Worm (Caenorhabditis elegans) whole organism, L1 larva: ENCODE data around the gene nhr-28.

Experiments
- C04F5.9 ChIP-seq: sonication (generic microtip); optimal IDR thresholded peaks from 2 replicates; lab custom pipeline; 2016; ENCODE audit warnings: missing genetic modification characterization, missing compliant biosample characterization
- aha-1 ChIP-seq: fragments of 150-350 bp; optimal IDR thresholded peaks from 2 replicates; lab custom pipeline; 2014; ENCODE audit warnings: missing biosample characterization, missing genetic modification characterization
- alr-1 ChIP-seq: fragments of 200-800 bp; sonication (Bioruptor generic); optimal IDR thresholded peaks from 2 replicates; lab custom pipeline; 2018; ENCODE audit warnings: borderline replicate concordance, mild to moderate bottlenecking, missing genetic modification characterization, missing compliant biosample characterization
- ama-1 ChIP-seq: fragments of 150-350 bp; optimal IDR thresholded peaks from 2 replicates; lab custom pipeline; 2014
- ceh-63 ChIP-seq: fragments of 200-800 bp; sonication (Bioruptor generic); optimal IDR thresholded peaks from 2 replicates; lab custom pipeline; 2018; ENCODE audit warnings: mild to moderate bottlenecking, missing genetic modification characterization, missing compliant biosample characterization
- dsc-1 ChIP-seq: sonication (generic microtip); optimal IDR thresholded peaks from 2 replicates; lab custom pipeline; 2016; ENCODE audit warnings: mild to moderate bottlenecking, missing genetic modification characterization, missing compliant biosample characterization
- efl-1 ChIP-seq, 4 experiments: fragments of 150-350 bp; optimal IDR thresholded peaks in 3 of 4; peaks in 1 of 4; 1 replicate in 1 of 4; 2 replicates in 3 of 4; lab custom pipeline; 2014; ENCODE audit warnings: missing biosample characterization in 2 of 4, missing genetic modification characterization in 2 of 4, missing genetic modification reagents in 2 of 4
- efl-3 ChIP-seq: fragments of 200-800 bp; sonication (Bioruptor generic); optimal IDR thresholded peaks from 2 replicates; lab custom pipeline; 2018; ENCODE audit warnings: mild to moderate bottlenecking, missing genetic modification characterization, missing compliant biosample characterization
- egl-13 ChIP-seq: sonication (generic microtip); optimal IDR thresholded peaks from 2 replicates; lab custom pipeline; 2016; ENCODE audit warnings: missing genotype, missing genetic modification reagents, missing genetic modification characterization, missing compliant biosample characterization
- elt-2 ChIP-seq: sonication (generic microtip); optimal IDR thresholded peaks from 2 replicates; lab custom pipeline; 2016; ENCODE audit warnings: missing genetic modification characterization, mild to moderate bottlenecking, inconsistent platforms, missing compliant biosample characterization, missing genetic modification reagents
- fos-1 ChIP-seq: fragments of 150-350 bp; optimal IDR thresholded peaks from 2 replicates; lab custom pipeline; 2014; ENCODE audit warnings: missing biosample characterization, missing genetic modification characterization
- irx-1 ChIP-seq: sonication (generic microtip); optimal IDR thresholded peaks from 2 replicates; lab custom pipeline; 2016; ENCODE audit warnings: missing genetic modification characterization, missing compliant biosample characterization
- jun-1 ChIP-seq: fragments of 150-350 bp; optimal IDR thresholded peaks from 2 replicates; lab custom pipeline; 2014; ENCODE audit warnings: missing biosample characterization, missing genetic modification reagents, missing genetic modification characterization
- lin-13 ChIP-seq: fragments of 150-350 bp; optimal IDR thresholded peaks from 2 replicates; lab custom pipeline; 2014; ENCODE audit warnings: missing biosample characterization, missing genetic modification reagents, missing genetic modification characterization
- lin-14 ChIP-seq: fragments of 200-800 bp; sonication (Bioruptor generic); optimal IDR thresholded peaks from 2 replicates; lab custom pipeline; 2018; ENCODE audit warnings: mild to moderate bottlenecking, missing genetic modification characterization, moderate library complexity, missing compliant biosample characterization
- lin-39 ChIP-seq: fragments of 150-350 bp; optimal IDR thresholded peaks from 2 replicates; lab custom pipeline; 2014; ENCODE audit warnings: missing biosample characterization, missing genetic modification reagents, missing genetic modification characterization
- lir-3 ChIP-seq: sonication (generic microtip); optimal IDR thresholded peaks from 2 replicates; lab custom pipeline; 2016; ENCODE audit warnings: mild to moderate bottlenecking, missing genetic modification characterization, moderate library complexity, missing compliant biosample characterization; ENCODE audit not compliant: poor library complexity
- mef-2 ChIP-seq: fragments of 150-350 bp; optimal IDR thresholded peaks from 2 replicates; lab custom pipeline; 2014; ENCODE audit warnings: missing biosample characterization, missing genetic modification characterization
- nhr-11 ChIP-seq: fragments of 150-350 bp; optimal IDR thresholded peaks from 2 replicates; lab custom pipeline; 2014; ENCODE audit warnings: missing biosample characterization, missing genetic modification characterization
- nhr-19 ChIP-seq: fragments of 200-800 bp; sonication (Bioruptor generic); conservative IDR thresholded peaks from 2 replicates; pipeline ENCODE4 v1.3.6; 2022; ENCODE audit warnings: missing genetic modification characterization, missing compliant biosample characterization
- nhr-20 ChIP-seq: sonication (generic microtip); optimal IDR thresholded peaks from 2 replicates; lab custom pipeline; 2016; ENCODE audit warnings: mild to moderate bottlenecking, missing genetic modification characterization, missing compliant biosample characterization
- nhr-28 ChIP-seq: fragments of 150-350 bp; optimal IDR thresholded peaks from 2 replicates; lab custom pipeline; 2014; ENCODE audit warnings: missing biosample characterization, missing genetic modification characterization
- nhr-71 ChIP-seq: sonication (generic microtip); optimal IDR thresholded peaks from 2 replicates; lab custom pipeline; 2016; ENCODE audit warnings: mild to moderate bottlenecking, missing genetic modification characterization, moderate library complexity, missing compliant biosample characterization
- nhr-77 ChIP-seq: fragments of 150-350 bp; optimal IDR thresholded peaks from 2 replicates; lab custom pipeline; 2014; ENCODE audit warnings: missing biosample characterization, missing genetic modification characterization
- nhr-85 ChIP-seq: sonication (generic microtip); peaks from one replicate; lab custom pipeline; 2016; ENCODE audit warnings: missing genetic modification characterization, inconsistent platforms, missing compliant biosample characterization
- rnt-1 ChIP-seq: sonication (generic microtip); optimal IDR thresholded peaks from 2 replicates; lab custom pipeline; 2016; ENCODE audit warnings: mild to moderate bottlenecking, missing genetic modification characterization, moderate library complexity, missing compliant biosample characterization
- skn-1 ChIP-seq: fragments of 150-350 bp; optimal IDR thresholded peaks from 2 replicates; lab custom pipeline; 2014; ENCODE audit warnings: missing biosample characterization, missing genetic modification characterization
- snpc-4 ChIP-seq: fragments of 150-350 bp; optimal IDR thresholded peaks from 2 replicates; lab custom pipeline; 2014; ENCODE audit warnings: missing biosample characterization, missing genetic modification characterization
- snu-23 ChIP-seq: sonication (generic microtip); optimal IDR thresholded peaks from 2 replicates; lab custom pipeline; 2016; ENCODE audit warnings: missing genetic modification characterization, missing compliant biosample characterization
- sptf-1 ChIP-seq: fragments of 150-350 bp; optimal IDR thresholded peaks from 2 replicates; lab custom pipeline; 2014; ENCODE audit warnings: missing biosample characterization, missing genetic modification characterization
- sup-37 ChIP-seq: fragments of 200-800 bp; sonication (Bioruptor generic); optimal IDR thresholded peaks from 2 replicates; lab custom pipeline; 2018; ENCODE audit warnings: mild to moderate bottlenecking, missing genetic modification characterization, missing compliant biosample characterization
- swsn-7 ChIP-seq: sonication (generic microtip); optimal IDR thresholded peaks from 2 replicates; lab custom pipeline; 2016; ENCODE audit warnings: missing genetic modification characterization, missing compliant biosample characterization
- tlp-1 ChIP-seq: fragments of 150-350 bp; optimal IDR thresholded peaks from 2 replicates; lab custom pipeline; 2014; ENCODE audit warnings: missing biosample characterization, missing genetic modification characterization
- unc-130 ChIP-seq: fragments of 150-350 bp; optimal IDR thresholded peaks from 2 replicates; lab custom pipeline; 2017; ENCODE audit warnings: missing biosample characterization, missing genetic modification characterization, inconsistent platforms
- unc-86 ChIP-seq: sonication (generic microtip); optimal IDR thresholded peaks from 2 replicates; lab custom pipeline; 2016; ENCODE audit warnings: missing genetic modification characterization, missing compliant biosample characterization
- ztf-4 ChIP-seq: fragments of 150-350 bp; optimal IDR thresholded peaks from 2 replicates; lab custom pipeline; 2014; ENCODE audit warnings: missing biosample characterization, missing genetic modification characterization

The nhr-28 gene

DNA sequence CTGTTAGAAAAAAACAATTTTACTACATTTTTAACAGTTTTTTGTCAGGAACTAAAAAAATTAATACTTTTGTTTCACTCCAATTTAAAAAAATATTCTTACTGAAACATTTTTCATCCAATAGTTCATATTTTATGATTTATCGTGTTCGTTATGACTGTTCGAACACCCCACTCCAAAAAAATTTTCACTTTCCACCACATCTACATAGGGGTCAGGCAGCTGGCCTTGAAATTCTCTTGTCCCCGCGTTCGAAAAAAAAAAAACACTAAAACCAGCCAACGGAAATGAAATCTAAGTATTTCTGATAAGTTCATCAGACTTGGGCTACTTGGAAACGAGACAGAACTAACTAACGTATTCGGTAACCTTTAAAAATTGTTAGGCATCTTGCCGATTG lies 48.6 kb upstream of the nhr-28 start, which contains the start of gene twk-22:
Gene twk-22 (plus strand): TSS at position 301 of the 400 bp plus-strand sequence.
- no peak for TF ChIP-seq efl-1 (optimal IDR thresholded peaks at IDR 0.05; lab: Kevin White, UChicago)
- no peak for TF ChIP-seq efl-1 (GFP tag; optimal IDR thresholded peaks at IDR 0.05 in 1 of 2; lab: Kevin White, UChicago)
- TF ChIP-seq nhr-11 (tag; lab: Kevin White, UChicago): no peak
- TF ChIP-seq aha-1 (tag; lab: Kevin White, UChicago): no peak
- TF ChIP-seq lin-13: no peak
- TF ChIP-seq lin-14 (GFP tag; lab: Kevin White, UChicago): no peak

DNA sequence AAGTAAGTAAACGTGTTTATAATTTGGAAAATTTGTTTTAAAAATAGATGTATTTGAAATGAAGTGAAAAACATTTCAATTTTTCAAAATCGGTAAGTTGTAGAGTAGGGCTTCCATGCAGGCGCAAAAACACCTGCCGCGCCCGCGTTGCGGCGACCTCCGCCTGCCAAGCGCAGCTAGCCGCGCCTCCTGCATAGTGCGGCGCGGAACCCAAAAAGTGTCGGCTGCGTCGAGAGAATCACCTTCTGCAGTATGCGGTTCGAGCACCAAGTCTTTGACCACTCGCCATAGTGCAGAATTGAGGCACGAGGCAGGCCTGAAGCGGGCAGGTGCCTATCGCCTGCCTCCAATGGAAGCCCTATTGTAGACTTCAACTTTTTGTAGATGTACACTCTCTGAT lies 45.1 kb upstream of the nhr-28 start:
- TF ChIP-seq unc-130 (tag; lab: Kevin White, UChicago) (no peak), nhr-77 (tag; lab: Kevin White, UChicago) (no peak), snpc-4 (tag; lab: Kevin White, UChicago) (peak; percentile 14), sup-37 (GFP tag; lab: Kevin White, UChicago) (no peak), C04F5.9 (no peak), ztf-4 (tag; lab: Kevin White, UChicago) (no peak)
- TF ChIP-seq, all 84 proteins: peak for 1

DNA sequence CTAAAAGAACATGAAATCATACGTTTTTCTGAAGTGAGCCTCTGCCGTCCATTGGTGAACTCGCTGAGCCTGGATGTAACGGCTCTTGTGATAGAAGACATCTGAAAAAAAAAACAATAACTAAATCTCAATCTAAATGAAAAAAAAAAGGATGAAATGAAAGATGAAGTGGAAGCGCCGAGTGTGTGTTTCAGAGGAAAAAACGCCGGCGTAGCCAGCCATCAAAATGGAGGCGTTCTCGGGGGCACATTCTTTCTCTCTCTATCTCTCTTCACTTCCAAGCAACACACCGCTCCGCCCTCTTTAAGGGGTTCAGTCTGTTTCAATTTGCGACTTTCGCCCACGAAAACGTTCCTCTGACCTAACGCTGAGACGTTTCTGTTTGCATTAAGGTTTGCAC lies 37.1 kb upstream of the nhr-28 start, which contains the start of gene T01B4.3:
Gene T01B4.3 (minus strand): TSS at position 101 of the 400 bp plus-strand sequence.
- TF ChIP-seq unc-86 (tag; lab: Kevin White, UChicago) (no peak), snu-23 (GFP tag; lab: Kevin White, UChicago) (no peak), nhr-19 (GFP tag; lab: Robert Waterston, UW) (no peak), efl-1 (optimal IDR thresholded peaks at IDR 0.05; lab: Kevin White, UChicago) (no peak), efl-1 (GFP tag; optimal IDR thresholded peaks at IDR 0.05 in 1 of 2; lab: Kevin White, UChicago) (no peak), egl-13 (tag; lab: Kevin White, UChicago) (no peak), elt-2 (tag; lab: Kevin White, UChicago) (no peak)

DNA sequence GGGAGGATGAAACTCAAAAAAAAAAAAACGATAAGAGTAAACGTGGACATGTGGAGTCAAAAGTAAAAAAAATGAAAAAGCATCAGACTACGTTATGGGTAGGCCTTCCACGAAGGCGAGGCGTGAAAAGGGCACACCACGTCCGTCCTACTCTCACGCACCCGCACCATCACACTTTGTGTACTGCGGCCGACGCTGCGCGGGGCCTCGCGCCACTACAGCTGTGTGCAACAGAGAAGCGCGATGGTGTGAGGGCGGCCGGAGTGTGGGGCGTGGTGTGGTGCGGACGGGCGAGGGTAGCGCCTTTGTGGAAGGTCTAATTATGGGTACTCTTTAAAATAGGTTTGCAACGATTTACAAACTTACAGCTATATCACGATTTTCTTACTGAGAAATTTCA lies 36.5 kb upstream of the nhr-28 start:
- no peak for TF ChIP-seq sptf-1 (tag; lab: Kevin White, UChicago)
- no peak for TF ChIP-seq efl-1 (optimal IDR thresholded peaks at IDR 0.05; lab: Kevin White, UChicago)
- TF ChIP-seq efl-1 (GFP tag; optimal IDR thresholded peaks at IDR 0.05 in 1 of 2; lab: Kevin White, UChicago): peak in 1 of 2 experiments; percentile 72
- TF ChIP-seq, all 84 proteins: peak for 1

DNA sequence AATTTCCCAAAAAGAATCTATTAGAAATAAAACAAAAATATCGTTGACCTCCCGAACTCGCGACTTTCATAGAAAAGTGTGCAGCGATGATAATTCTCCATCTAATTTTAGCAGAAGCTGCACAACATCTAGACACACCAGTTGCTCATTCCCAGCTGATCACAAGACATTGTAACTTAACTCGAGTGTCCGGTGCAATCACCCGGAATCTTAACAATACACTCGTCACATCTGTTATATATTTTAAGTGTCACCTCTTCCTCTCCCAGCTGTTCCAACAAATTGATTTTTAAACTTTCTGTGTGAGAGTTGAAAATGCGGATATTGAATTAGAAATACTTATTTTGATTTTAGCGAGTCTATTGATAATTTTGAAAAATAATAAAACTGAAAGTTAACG lies 33.4 kb upstream of the nhr-28 start:
- TF ChIP-seq rnt-1 (tag; lab: Kevin White, UChicago) (peak; percentile 37), lir-3 (no peak), dsc-1 (peak; percentile 75)

DNA sequence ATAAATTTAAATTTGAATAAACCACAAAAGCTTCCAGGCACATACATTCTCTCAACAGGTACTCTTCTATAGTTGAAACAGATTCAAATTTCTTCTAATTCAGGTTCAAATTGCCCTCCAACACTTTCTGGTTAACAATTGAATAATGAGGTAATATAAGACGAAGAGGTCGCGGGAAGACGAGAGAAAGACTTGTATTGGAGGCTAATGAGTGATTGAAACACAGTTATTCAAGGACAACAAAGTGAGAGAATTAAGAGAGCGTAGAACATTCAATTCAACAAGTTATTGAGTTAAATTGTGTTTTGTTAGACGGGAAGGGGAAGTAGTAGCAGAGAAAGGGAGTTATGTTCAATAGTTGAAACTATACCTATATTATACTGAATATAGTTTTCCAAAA lies 32.9 kb upstream of the nhr-28 start:
- TF ChIP-seq lin-14 (GFP tag; lab: Kevin White, UChicago) (peak; percentile 33), lin-39 (tag; lab: Kevin White, UChicago) (no peak), ama-1 (lab: Kevin White, UChicago) (no peak), efl-3 (GFP tag; lab: Kevin White, UChicago) (no peak), swsn-7 (tag; lab: Kevin White, UChicago) (no peak), irx-1 (no peak), sptf-1 (tag; lab: Kevin White, UChicago) (no peak), jun-1 (tag; lab: Kevin White, UChicago) (no peak), nhr-28 (tag; lab: Kevin White, UChicago) (no peak), mef-2 (tag; lab: Kevin White, UChicago) (no peak), lir-3 (no peak), egl-13 (tag; lab: Kevin White, UChicago) (no peak), fos-1 (tag; lab: Kevin White, UChicago) (no peak), ceh-63 (GFP tag; lab: Kevin White, UChicago) (no peak), nhr-85 (tag; lab: Kevin White, UChicago) (peak; percentile 74), nhr-19 (GFP tag; lab: Robert Waterston, UW) (0 out of 2 replicates have a peak, but pooled peaks have one; percentile 11), nhr-20 (tag; lab: Kevin White, UChicago) (no peak), nhr-71 (tag; lab: Kevin White, UChicago) (no peak), tlp-1 (tag; lab: Kevin White, UChicago) (no peak), skn-1 (tag; lab: Kevin White, UChicago) (no peak), ztf-4 (tag; lab: Kevin White, UChicago) (no peak), alr-1 (no peak)
